Fruit fly (Drosophila melanogaster) whole organism, wandering third instar larva: ENCODE measurements around the gene Mitofilin.

Experiments used
- Abd-B ChIP-seq: fragments of >200 bp; optimal IDR thresholded peaks from 2 replicates; lab custom pipeline; 2017; ENCODE audit warnings: missing biosample characterization, missing genetic modification characterization
- CG32264 ChIP-seq: fragments of 200-800 bp; sonication (Bioruptor generic); optimal IDR thresholded peaks from 2 replicates; lab custom pipeline; 2016; ENCODE audit warnings: missing biosample characterization, missing genetic modification characterization
- CG9705 ChIP-seq: fragments of 200-800 bp; sonication (Bioruptor generic); optimal IDR thresholded peaks from 2 replicates; lab custom pipeline; 2018; ENCODE audit warnings: missing biosample characterization, mild to moderate bottlenecking, missing genetic modification characterization
- CrebA ChIP-seq: fragments of 200-800 bp; sonication (Bioruptor generic); optimal IDR thresholded peaks from 2 replicates; lab custom pipeline; 2016; ENCODE audit warnings: missing biosample characterization, mild to moderate bottlenecking, missing genetic modification characterization, borderline replicate concordance
- HLH106 ChIP-seq: fragments of 200-800 bp; optimal IDR thresholded peaks from 3 replicates; lab custom pipeline; 2019; ENCODE audit warnings: missing biosample characterization, mild to moderate bottlenecking, missing genetic modification characterization, moderate library complexity
- Hnf4 ChIP-seq: fragments of 200-800 bp; sonication (Bioruptor generic); optimal IDR thresholded peaks from 2 replicates; lab custom pipeline; 2016; ENCODE audit warnings: missing biosample characterization, mild to moderate bottlenecking, missing genetic modification characterization
- Jra ChIP-seq: sonication (Bioruptor generic); optimal IDR thresholded peaks from 2 replicates; lab custom pipeline; 2016; ENCODE audit warnings: missing biosample characterization, missing genetic modification characterization
- Mio ChIP-seq: sonication (Bioruptor generic); optimal IDR thresholded peaks from 2 replicates; lab custom pipeline; 2016; ENCODE audit warnings: missing biosample characterization, missing genetic modification characterization
- Myc ChIP-seq: fragments of >200 bp; optimal IDR thresholded peaks from 2 replicates; lab custom pipeline; 2017
- N ChIP-seq: fragments of >200 bp; optimal IDR thresholded peaks from 2 replicates; lab custom pipeline; 2018; ENCODE audit warnings: missing biosample characterization, missing external identifiers, missing genetic modification characterization
- OdsH ChIP-seq: fragments of 200-800 bp; sonication (Bioruptor generic); optimal IDR thresholded peaks from 2 replicates; lab custom pipeline; 2016; ENCODE audit warnings: missing biosample characterization, mild to moderate bottlenecking, missing genetic modification characterization
- Rel ChIP-seq, 2 experiments: fragments of 200-800 bp; sonication (Bioruptor generic) in 1 of 2; optimal IDR thresholded peaks; 2 replicates in 1 of 2; 3 replicates in 1 of 2; lab custom pipeline; 2016 to 2019; ENCODE audit warnings: mild to moderate bottlenecking in 2 of 2, missing biosample characterization in 2 of 2, missing genetic modification characterization in 2 of 2, moderate library complexity in 1 of 2
- Sp1 ChIP-seq: fragments of 200-800 bp; sonication (Bioruptor generic); optimal IDR thresholded peaks from 3 replicates; lab custom pipeline; 2019; ENCODE audit warnings: missing biosample characterization, mild to moderate bottlenecking, missing genetic modification characterization, moderate library complexity
- br ChIP-seq: fragments of 200-800 bp; sonication (Bioruptor generic); optimal IDR thresholded peaks from 2 replicates; lab custom pipeline; 2016; ENCODE audit warnings: missing biosample characterization, missing genetic modification characterization
- brk ChIP-seq: fragments of 200-800 bp; sonication (Bioruptor generic); optimal IDR thresholded peaks from 2 replicates; lab custom pipeline; 2016; ENCODE audit warnings: missing biosample characterization, mild to moderate bottlenecking, missing genetic modification characterization
- dl ChIP-seq, 2 experiments: fragments of 175-275, 200-275 bp in 1 of 2; fragments of 200-275 bp in 1 of 2; sonication (Bioruptor generic); optimal IDR thresholded peaks; lab custom pipeline; 2018; ENCODE audit warnings: mild to moderate bottlenecking in 2 of 2, missing biosample characterization in 2 of 2, missing genetic modification characterization in 2 of 2, moderate library complexity in 2 of 2; ENCODE audit not compliant: partially characterized antibody in 2 of 2, insufficient read depth in 1 of 2
- dmrt93B ChIP-seq: fragments of 200-800 bp; sonication (Bioruptor generic); optimal IDR thresholded peaks from 2 replicates; lab custom pipeline; 2018; ENCODE audit warnings: missing biosample characterization, mild to moderate bottlenecking, missing genetic modification characterization
- dsf ChIP-seq: sonication (Bioruptor generic); optimal IDR thresholded peaks from 2 replicates; lab custom pipeline; 2016; ENCODE audit warnings: missing biosample characterization, missing genetic modification characterization, borderline replicate concordance
- ey ChIP-seq: fragments of 200-800 bp; sonication (Bioruptor generic); optimal IDR thresholded peaks from 2 replicates; lab custom pipeline; 2016; ENCODE audit warnings: missing biosample characterization, missing genetic modification characterization
- foxo ChIP-seq, 2 experiments: fragments of 200-800 bp; sonication (Bioruptor generic); optimal IDR thresholded peaks; 2 replicates in 1 of 2; 3 replicates in 1 of 2; lab custom pipeline; 2016 to 2017; ENCODE audit warnings: missing biosample characterization in 2 of 2, missing genetic modification characterization in 2 of 2
- fru ChIP-seq: fragments of 200-800 bp; sonication (Bioruptor generic); optimal IDR thresholded peaks from 3 replicates; lab custom pipeline; 2016; ENCODE audit warnings: missing biosample characterization, mild to moderate bottlenecking, missing genetic modification characterization
- h ChIP-seq: fragments of 200-800 bp; sonication (Bioruptor generic); optimal IDR thresholded peaks from 3 replicates; lab custom pipeline; 2016; ENCODE audit warnings: missing biosample characterization, mild to moderate bottlenecking, missing genetic modification characterization
- jim ChIP-seq: fragments of 175-275, 200-325 bp; sonication (Bioruptor generic); optimal IDR thresholded peaks from 2 replicates; lab custom pipeline; 2016; ENCODE audit warnings: missing biosample characterization, mild to moderate bottlenecking, missing genetic modification characterization
- lola ChIP-seq: fragments of >200 bp; optimal IDR thresholded peaks from 2 replicates; lab custom pipeline; 2017; ENCODE audit warnings: missing biosample characterization, missing genetic modification characterization
- pan ChIP-seq: fragments of >200 bp; optimal IDR thresholded peaks from 2 replicates; lab custom pipeline; 2017
- psq ChIP-seq: fragments of 200-800 bp; sonication (Bioruptor generic); optimal IDR thresholded peaks from 3 replicates; lab custom pipeline; 2017; ENCODE audit warnings: missing biosample characterization, mild to moderate bottlenecking, missing genetic modification characterization, moderate library complexity
- rgr ChIP-seq: fragments of 200-800 bp; sonication (Bioruptor generic); optimal IDR thresholded peaks from 3 replicates; lab custom pipeline; 2016; ENCODE audit warnings: missing biosample characterization, mild to moderate bottlenecking, missing genetic modification characterization
- sage ChIP-seq: fragments of 200-800 bp; sonication (Bioruptor generic); optimal IDR thresholded peaks from 2 replicates; lab custom pipeline; 2016; ENCODE audit warnings: missing biosample characterization, mild to moderate bottlenecking, missing genetic modification characterization
- tai ChIP-seq: sonication (Bioruptor generic); optimal IDR thresholded peaks from 2 replicates; lab custom pipeline; 2016; ENCODE audit warnings: missing biosample characterization, missing genetic modification characterization
- usp ChIP-seq: fragments of >200 bp; optimal IDR thresholded peaks from 2 replicates; lab custom pipeline; 2017; ENCODE audit warnings: missing biosample characterization, missing genetic modification characterization
- woc ChIP-seq: sonication (Bioruptor generic); optimal IDR thresholded peaks from 2 replicates; lab custom pipeline; 2016; ENCODE audit warnings: missing biosample characterization, mild to moderate bottlenecking, missing genetic modification characterization

Gene Mitofilin

dm6 chr3R:21991603-21992002, 31.5 kb downstream of the Mitofilin start:
- TF ChIP-seq sage (GFP tag; lab: Kevin White, UChicago) (no peak), CG32264 (GFP tag; lab: Kevin White, UChicago) (no peak), HLH106 (tag; lab: Kevin White, UChicago) (no peak), woc (no peak), Rel (GFP tag; optimal IDR thresholded peaks at IDR 0.05; lab: Kevin White, UChicago) (no peak), Rel (tag; optimal IDR thresholded peaks at IDR 0.05; lab: Kevin White, UChicago) (no peak), dmrt93B (GFP tag; lab: Kevin White, UChicago) (no peak)

dm6 chr3R:21989770-21990169, 33.4 kb downstream of the Mitofilin start:
- TF ChIP-seq ey (GFP tag; lab: Kevin White, UChicago) (no peak), dl (GFP tag; optimal IDR thresholded peaks at IDR 0.05; lab: Kevin White, UChicago; ENCODE audit: insufficient read depth in 1 of 2, partially characterized antibody in 2 of 2) (no peak), Jra (GFP tag; lab: Kevin White, UChicago) (no peak), OdsH (GFP tag; lab: Kevin White, UChicago) (no peak), pan (lab: Kevin White, UChicago) (no peak), Sp1 (GFP tag; lab: Kevin White, UChicago) (no peak), CG32264 (GFP tag; lab: Kevin White, UChicago) (no peak), HLH106 (tag; lab: Kevin White, UChicago) (no peak), dsf (no peak), psq (GFP tag; lab: Kevin White, UChicago) (no peak)

dm6 chr3R:21987546-21987945, 35.6 kb downstream of the Mitofilin start:
- TF ChIP-seq fru (GFP tag; lab: Kevin White, UChicago) = no peak
- TF ChIP-seq dsf = no peak
- no peak for TF ChIP-seq Mio
- TF ChIP-seq br (GFP tag; lab: Kevin White, UChicago) = no peak

- TF ChIP-seq h = no peak
- no peak for TF ChIP-seq Rel (GFP tag; optimal IDR thresholded peaks at IDR 0.05; lab: Kevin White, UChicago)
- no peak for TF ChIP-seq Rel (tag; optimal IDR thresholded peaks at IDR 0.05; lab: Kevin White, UChicago)
- TF ChIP-seq CG9705 (GFP tag; lab: Kevin White, UChicago) = no peak
- no peak for TF ChIP-seq foxo (GFP tag; optimal IDR thresholded peaks at IDR 0.05; lab: Kevin White, UChicago)
- TF ChIP-seq Hnf4 = no peak
- TF ChIP-seq HLH106 (tag; lab: Kevin White, UChicago) = no peak
- TF ChIP-seq rgr (GFP tag; lab: Kevin White, UChicago) = no peak
- no peak for TF ChIP-seq jim (GFP tag; lab: Kevin White, UChicago)
- no peak for TF ChIP-seq CrebA (GFP tag; lab: Kevin White, UChicago)
- no peak for TF ChIP-seq Myc (lab: Kevin White, UChicago)
- TF ChIP-seq ey (GFP tag; lab: Kevin White, UChicago) = no peak
- no peak for TF ChIP-seq br (GFP tag; lab: Kevin White, UChicago)
- TF ChIP-seq tai (GFP tag; lab: Kevin White, UChicago) = no peak
- no peak for TF ChIP-seq brk (GFP tag; lab: Kevin White, UChicago)
Measured at dm6 chr3R:21979386-21979785, 43.7 kb downstream of the Mitofilin start.

dm6 chr3R:21977784-21978183, 45.4 kb downstream of the Mitofilin start:
- TF ChIP-seq usp (GFP tag; lab: Kevin White, UChicago) = no peak
- no peak for TF ChIP-seq h
- TF ChIP-seq br (GFP tag; lab: Kevin White, UChicago) = no peak
- no peak for TF ChIP-seq CG9705 (GFP tag; lab: Kevin White, UChicago)
- no peak for TF ChIP-seq Sp1 (GFP tag; lab: Kevin White, UChicago)
- no peak for TF ChIP-seq N (GFP tag; lab: Kevin White, UChicago)
- no peak for TF ChIP-seq lola (GFP tag; lab: Kevin White, UChicago)
- no peak for TF ChIP-seq foxo (GFP tag; optimal IDR thresholded peaks at IDR 0.05; lab: Kevin White, UChicago)
- TF ChIP-seq CG32264 (GFP tag; lab: Kevin White, UChicago) = no peak
- TF ChIP-seq Abd-B = no peak
- no peak for TF ChIP-seq tai (GFP tag; lab: Kevin White, UChicago)
- TF ChIP-seq rgr (GFP tag; lab: Kevin White, UChicago) = no peak
